Fruit fly (Drosophila melanogaster) whole organism, wandering third instar larva: ENCODE measurements around the gene cv.
A peak's percentile ranks its signal among the peaks of the same experiment; 100 is the strongest.

Source experiments
- Abd-B ChIP-seq: fragments of >200 bp; optimal IDR thresholded peaks from 2 replicates; lab custom pipeline; 2017; ENCODE audit warnings: missing biosample characterization, missing genetic modification characterization
- CG32264 ChIP-seq: fragments of 200-800 bp; sonication (Bioruptor generic); optimal IDR thresholded peaks from 2 replicates; lab custom pipeline; 2016; ENCODE audit warnings: missing biosample characterization, missing genetic modification characterization
- CG9705 ChIP-seq: fragments of 200-800 bp; sonication (Bioruptor generic); optimal IDR thresholded peaks from 2 replicates; lab custom pipeline; 2018; ENCODE audit warnings: missing biosample characterization, mild to moderate bottlenecking, missing genetic modification characterization
- CrebA ChIP-seq: fragments of 200-800 bp; sonication (Bioruptor generic); optimal IDR thresholded peaks from 2 replicates; lab custom pipeline; 2016; ENCODE audit warnings: missing biosample characterization, mild to moderate bottlenecking, missing genetic modification characterization, borderline replicate concordance
- Dfd ChIP-seq: fragments of >200 bp; optimal IDR thresholded peaks from 2 replicates; lab custom pipeline; 2017; ENCODE audit warnings: missing biosample characterization, missing genetic modification characterization
- Dif ChIP-seq: fragments of 200-275, 200-300 bp; sonication (Bioruptor generic); optimal IDR thresholded peaks from 2 replicates; lab custom pipeline; 2018; ENCODE audit warnings: missing biosample characterization, missing genetic modification characterization; ENCODE audit not compliant: partially characterized antibody
- GATAd ChIP-seq: sonication (Bioruptor generic); optimal IDR thresholded peaks from 2 replicates; lab custom pipeline; 2016; ENCODE audit warnings: missing biosample characterization, missing genetic modification characterization
- HLH106 ChIP-seq: fragments of 200-800 bp; optimal IDR thresholded peaks from 3 replicates; lab custom pipeline; 2019; ENCODE audit warnings: missing biosample characterization, mild to moderate bottlenecking, missing genetic modification characterization, moderate library complexity
- Hnf4 ChIP-seq: fragments of 200-800 bp; sonication (Bioruptor generic); optimal IDR thresholded peaks from 2 replicates; lab custom pipeline; 2016; ENCODE audit warnings: missing biosample characterization, mild to moderate bottlenecking, missing genetic modification characterization
- Hr78 ChIP-seq: fragments of >200 bp; optimal IDR thresholded peaks from 2 replicates; lab custom pipeline; 2017; ENCODE audit warnings: missing biosample characterization, missing genetic modification characterization
- Hr83 ChIP-seq: fragments of 200-300 bp; sonication (Bioruptor generic); optimal IDR thresholded peaks from 2 replicates; lab custom pipeline; 2016; ENCODE audit warnings: missing biosample characterization, mild to moderate bottlenecking, missing genetic modification characterization, moderate library complexity; ENCODE audit not compliant: poor library complexity, severe bottlenecking
- Jra ChIP-seq: sonication (Bioruptor generic); optimal IDR thresholded peaks from 2 replicates; lab custom pipeline; 2016; ENCODE audit warnings: missing biosample characterization, missing genetic modification characterization
- Mio ChIP-seq: sonication (Bioruptor generic); optimal IDR thresholded peaks from 2 replicates; lab custom pipeline; 2016; ENCODE audit warnings: missing biosample characterization, missing genetic modification characterization
- Myc ChIP-seq: fragments of >200 bp; optimal IDR thresholded peaks from 2 replicates; lab custom pipeline; 2017
- N ChIP-seq: fragments of >200 bp; optimal IDR thresholded peaks from 2 replicates; lab custom pipeline; 2018; ENCODE audit warnings: missing biosample characterization, missing external identifiers, missing genetic modification characterization
- OdsH ChIP-seq: fragments of 200-800 bp; sonication (Bioruptor generic); optimal IDR thresholded peaks from 2 replicates; lab custom pipeline; 2016; ENCODE audit warnings: missing biosample characterization, mild to moderate bottlenecking, missing genetic modification characterization
- Rel ChIP-seq, 2 experiments: fragments of 200-800 bp; sonication (Bioruptor generic) in 1 of 2; optimal IDR thresholded peaks; 2 replicates in 1 of 2; 3 replicates in 1 of 2; lab custom pipeline; 2016 to 2019; ENCODE audit warnings: mild to moderate bottlenecking in 2 of 2, missing biosample characterization in 2 of 2, missing genetic modification characterization in 2 of 2, moderate library complexity in 1 of 2
- Sp1 ChIP-seq: fragments of 200-800 bp; sonication (Bioruptor generic); optimal IDR thresholded peaks from 3 replicates; lab custom pipeline; 2019; ENCODE audit warnings: missing biosample characterization, mild to moderate bottlenecking, missing genetic modification characterization, moderate library complexity
- Vsx2 ChIP-seq: fragments of 200-300, 225-300 bp; sonication (Bioruptor generic); optimal IDR thresholded peaks from 2 replicates; lab custom pipeline; 2018; ENCODE audit warnings: missing biosample characterization, missing genetic modification characterization; ENCODE audit not compliant: partially characterized antibody
- br ChIP-seq: fragments of 200-800 bp; sonication (Bioruptor generic); optimal IDR thresholded peaks from 2 replicates; lab custom pipeline; 2016; ENCODE audit warnings: missing biosample characterization, missing genetic modification characterization
- brk ChIP-seq: fragments of 200-800 bp; sonication (Bioruptor generic); optimal IDR thresholded peaks from 2 replicates; lab custom pipeline; 2016; ENCODE audit warnings: missing biosample characterization, mild to moderate bottlenecking, missing genetic modification characterization
- dl ChIP-seq, 2 experiments: fragments of 175-275, 200-275 bp in 1 of 2; fragments of 200-275 bp in 1 of 2; sonication (Bioruptor generic); optimal IDR thresholded peaks; lab custom pipeline; 2018; ENCODE audit warnings: mild to moderate bottlenecking in 2 of 2, missing biosample characterization in 2 of 2, missing genetic modification characterization in 2 of 2, moderate library complexity in 2 of 2; ENCODE audit not compliant: partially characterized antibody in 2 of 2, insufficient read depth in 1 of 2
- dmrt93B ChIP-seq: fragments of 200-800 bp; sonication (Bioruptor generic); optimal IDR thresholded peaks from 2 replicates; lab custom pipeline; 2018; ENCODE audit warnings: missing biosample characterization, mild to moderate bottlenecking, missing genetic modification characterization
- dsf ChIP-seq: sonication (Bioruptor generic); optimal IDR thresholded peaks from 2 replicates; lab custom pipeline; 2016; ENCODE audit warnings: missing biosample characterization, missing genetic modification characterization, borderline replicate concordance
- ey ChIP-seq: fragments of 200-800 bp; sonication (Bioruptor generic); optimal IDR thresholded peaks from 2 replicates; lab custom pipeline; 2016; ENCODE audit warnings: missing biosample characterization, missing genetic modification characterization
- foxo ChIP-seq, 2 experiments: fragments of 200-800 bp; sonication (Bioruptor generic); optimal IDR thresholded peaks; 2 replicates in 1 of 2; 3 replicates in 1 of 2; lab custom pipeline; 2016 to 2017; ENCODE audit warnings: missing biosample characterization in 2 of 2, missing genetic modification characterization in 2 of 2
- fru ChIP-seq: fragments of 200-800 bp; sonication (Bioruptor generic); optimal IDR thresholded peaks from 3 replicates; lab custom pipeline; 2016; ENCODE audit warnings: missing biosample characterization, mild to moderate bottlenecking, missing genetic modification characterization
- h ChIP-seq: fragments of 200-800 bp; sonication (Bioruptor generic); optimal IDR thresholded peaks from 3 replicates; lab custom pipeline; 2016; ENCODE audit warnings: missing biosample characterization, mild to moderate bottlenecking, missing genetic modification characterization
- jim ChIP-seq: fragments of 175-275, 200-325 bp; sonication (Bioruptor generic); optimal IDR thresholded peaks from 2 replicates; lab custom pipeline; 2016; ENCODE audit warnings: missing biosample characterization, mild to moderate bottlenecking, missing genetic modification characterization
- lola ChIP-seq: fragments of >200 bp; optimal IDR thresholded peaks from 2 replicates; lab custom pipeline; 2017; ENCODE audit warnings: missing biosample characterization, missing genetic modification characterization
- pan ChIP-seq: fragments of >200 bp; optimal IDR thresholded peaks from 2 replicates; lab custom pipeline; 2017
- psq ChIP-seq: fragments of 200-800 bp; sonication (Bioruptor generic); optimal IDR thresholded peaks from 3 replicates; lab custom pipeline; 2017; ENCODE audit warnings: missing biosample characterization, mild to moderate bottlenecking, missing genetic modification characterization, moderate library complexity
- rgr ChIP-seq: fragments of 200-800 bp; sonication (Bioruptor generic); optimal IDR thresholded peaks from 3 replicates; lab custom pipeline; 2016; ENCODE audit warnings: missing biosample characterization, mild to moderate bottlenecking, missing genetic modification characterization
- sage ChIP-seq: fragments of 200-800 bp; sonication (Bioruptor generic); optimal IDR thresholded peaks from 2 replicates; lab custom pipeline; 2016; ENCODE audit warnings: missing biosample characterization, mild to moderate bottlenecking, missing genetic modification characterization
- sv ChIP-seq: fragments of 200-800 bp; sonication (Bioruptor generic); optimal IDR thresholded peaks from 3 replicates; lab custom pipeline; 2016; ENCODE audit warnings: missing biosample characterization, missing genetic modification characterization
- tai ChIP-seq: sonication (Bioruptor generic); optimal IDR thresholded peaks from 2 replicates; lab custom pipeline; 2016; ENCODE audit warnings: missing biosample characterization, missing genetic modification characterization
- usp ChIP-seq: fragments of >200 bp; optimal IDR thresholded peaks from 2 replicates; lab custom pipeline; 2017; ENCODE audit warnings: missing biosample characterization, missing genetic modification characterization
- woc ChIP-seq: sonication (Bioruptor generic); optimal IDR thresholded peaks from 2 replicates; lab custom pipeline; 2016; ENCODE audit warnings: missing biosample characterization, mild to moderate bottlenecking, missing genetic modification characterization

The cv gene

DNA sequence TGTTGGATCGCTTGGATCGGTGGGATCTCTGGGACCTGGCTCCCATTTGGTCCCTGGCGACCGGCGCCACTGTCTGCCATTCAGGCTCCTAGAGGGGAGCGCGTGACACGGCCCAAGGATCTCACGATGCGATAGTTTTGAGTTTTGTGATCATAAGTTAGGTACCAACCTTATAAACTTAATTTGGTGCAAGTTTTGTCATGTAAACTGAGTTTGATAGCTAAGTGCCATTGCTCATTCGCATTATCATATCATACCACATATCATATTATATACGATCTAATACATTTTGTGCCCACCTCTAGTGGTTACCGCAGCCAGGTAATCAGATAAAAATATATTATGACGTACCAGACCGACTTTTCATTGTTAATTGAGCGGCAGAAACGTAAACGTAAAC, 6.2 kb downstream of the cv start:
- peak; percentile 75 for TF ChIP-seq HLH106 (tag; lab: Kevin White, UChicago)
- TF ChIP-seq CG9705 = no peak
- TF ChIP-seq Vsx2 = no peak

DNA sequence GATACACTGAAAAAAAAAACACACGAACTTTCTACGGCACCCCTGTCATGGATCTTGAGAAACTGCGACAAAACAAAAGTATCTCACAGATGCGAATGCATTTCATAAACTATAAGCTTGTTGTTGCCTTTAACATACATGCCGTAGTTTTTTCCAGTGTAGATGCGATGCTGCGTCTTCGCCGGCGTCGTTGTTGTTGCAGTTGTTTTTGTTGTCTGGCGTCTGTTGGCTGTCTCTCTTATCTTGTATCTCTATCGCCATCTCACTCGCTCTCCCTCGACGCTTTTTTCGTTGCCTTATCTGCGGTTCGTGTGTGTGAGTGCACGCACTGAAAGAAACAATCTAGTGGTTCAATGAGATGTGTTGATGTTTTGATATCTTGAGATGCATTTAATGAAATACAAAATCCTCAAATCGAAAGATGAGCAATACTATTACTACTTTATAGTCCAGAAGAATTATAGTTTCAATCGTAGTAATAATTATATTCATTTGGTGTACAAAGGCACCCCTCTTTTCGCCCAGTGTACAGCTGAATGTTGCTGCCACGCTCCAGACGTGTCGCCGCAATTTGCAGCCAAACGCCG, 6.7 kb downstream of the cv start:
- peak; percentile 89 for TF ChIP-seq dsf
- TF ChIP-seq CG32264 = peak; percentile 90
- peak; percentile 95 for TF ChIP-seq OdsH (GFP tag; lab: Kevin White, UChicago)
- no peak for TF ChIP-seq Abd-B (GFP tag; lab: Kevin White, UChicago)
- peak; percentile 87 for TF ChIP-seq Mio (GFP tag; lab: Kevin White, UChicago)
- TF ChIP-seq h (GFP tag; lab: Kevin White, UChicago) = peak; percentile 98
- TF ChIP-seq rgr = peak; percentile 97
- no peak for TF ChIP-seq Myc (lab: Kevin White, UChicago)
- peak; percentile 67 for TF ChIP-seq jim (GFP tag; lab: Kevin White, UChicago)
- TF ChIP-seq tai (GFP tag; lab: Kevin White, UChicago) = no peak
- peak; percentile 99 for TF ChIP-seq sv (GFP tag; lab: Kevin White, UChicago)
- peak; percentile 79 for TF ChIP-seq HLH106 (tag; lab: Kevin White, UChicago)
- TF ChIP-seq br (GFP tag; lab: Kevin White, UChicago) = peak; percentile 98
- peak; percentile 88 for TF ChIP-seq brk (GFP tag; lab: Kevin White, UChicago)
- TF ChIP-seq Sp1 (GFP tag; lab: Kevin White, UChicago) = peak; percentile 93
- peak; percentile 98 for TF ChIP-seq fru (GFP tag; lab: Kevin White, UChicago)
- TF ChIP-seq Hr83 (GFP tag; lab: Kevin White, UChicago) = peak; percentile 60
- TF ChIP-seq Rel (GFP tag; optimal IDR thresholded peaks at IDR 0.05; lab: Kevin White, UChicago) = peak; percentile 82
- peak; percentile 38 for TF ChIP-seq Rel (tag; optimal IDR thresholded peaks at IDR 0.05; lab: Kevin White, UChicago)
- peak; percentile 93 for TF ChIP-seq Jra (GFP tag; lab: Kevin White, UChicago)
- no peak for TF ChIP-seq pan (lab: Kevin White, UChicago)
- peak; percentile 94 for TF ChIP-seq sage (GFP tag; lab: Kevin White, UChicago)
- peak; percentile 93 for TF ChIP-seq CG9705
- peak; percentile 93 for TF ChIP-seq psq (GFP tag; lab: Kevin White, UChicago)
- TF ChIP-seq dmrt93B = peak; percentile 94
- TF ChIP-seq CrebA (GFP tag; lab: Kevin White, UChicago) = no peak
- TF ChIP-seq usp (GFP tag; lab: Kevin White, UChicago) = no peak
- TF ChIP-seq Dif (GFP tag; lab: Kevin White, UChicago) = no peak
- TF ChIP-seq GATAd = peak; percentile 90
- TF ChIP-seq Hr78 (GFP tag; lab: Kevin White, UChicago) = no peak
- peak; percentile 92 for TF ChIP-seq woc (GFP tag; lab: Kevin White, UChicago)
- TF ChIP-seq foxo (GFP tag; optimal IDR thresholded peaks at IDR 0.05; lab: Kevin White, UChicago) = peak; percentile 86 to 99
- TF ChIP-seq N (GFP tag; lab: Kevin White, UChicago) = no peak
- no peak for TF ChIP-seq Vsx2
- no peak for TF ChIP-seq lola (GFP tag; lab: Kevin White, UChicago)
- TF ChIP-seq Dfd (GFP tag; lab: Kevin White, UChicago) = no peak
- peak; percentile 97 for TF ChIP-seq Hnf4 (GFP tag; lab: Kevin White, UChicago)
- no peak for TF ChIP-seq dl (GFP tag; optimal IDR thresholded peaks at IDR 0.05; lab: Kevin White, UChicago; ENCODE audit: insufficient read depth in 1 of 2, partially characterized antibody in 2 of 2)
- TF ChIP-seq ey (GFP tag; lab: Kevin White, UChicago) = peak; percentile 98
